Worm (Caenorhabditis elegans) whole organism, L2 larva: ENCODE measurements around the gene dcs-1.

ENCODE experiments used
- C34F6.9 ChIP-seq: fragments of 150-350 bp; optimal IDR thresholded peaks from 2 replicates; lab custom pipeline; 2014; ENCODE audit warnings: missing biosample characterization, missing genetic modification characterization
- F13H6.1 ChIP-seq: sonication (generic microtip); optimal IDR thresholded peaks from 2 replicates; lab custom pipeline; 2016; ENCODE audit warnings: missing genetic modification characterization, missing compliant biosample characterization
- R02D3.7 ChIP-seq: fragments of 150-350 bp; optimal IDR thresholded peaks from 2 replicates; lab custom pipeline; 2014; ENCODE audit warnings: missing biosample characterization, missing genetic modification characterization
- Y55F3AM.14 ChIP-seq: fragments of 200-800 bp; sonication (Bioruptor generic); optimal IDR thresholded peaks from 2 replicates; lab custom pipeline; 2018; ENCODE audit warnings: mild to moderate bottlenecking, missing genetic modification characterization, missing compliant biosample characterization
- alr-1 ChIP-seq: fragments of 150-350 bp; optimal IDR thresholded peaks from 2 replicates; lab custom pipeline; 2014; ENCODE audit warnings: missing biosample characterization, missing genetic modification characterization
- aly-2 ChIP-seq: fragments of 150-350 bp; optimal IDR thresholded peaks from 2 replicates; lab custom pipeline; 2014; ENCODE audit warnings: missing biosample characterization, missing genetic modification characterization
- blmp-1 ChIP-seq: sonication (generic microtip); optimal IDR thresholded peaks from 2 replicates; lab custom pipeline; 2017; ENCODE audit warnings: missing genetic modification characterization, mild to moderate bottlenecking, missing compliant biosample characterization, antibody characterized with exemption, moderate library complexity; ENCODE audit not compliant: insufficient read depth
- ceh-16 ChIP-seq: fragments of 150-350 bp; optimal IDR thresholded peaks from 2 replicates; lab custom pipeline; 2014; ENCODE audit warnings: missing biosample characterization, missing genetic modification characterization
- egl-27 ChIP-seq: sonication (generic microtip); optimal IDR thresholded peaks from 3 replicates; lab custom pipeline; 2017; ENCODE audit warnings: missing biosample characterization, missing genetic modification reagents, missing genetic modification characterization
- elt-3 ChIP-seq: sonication (generic microtip); optimal IDR thresholded peaks from 2 replicates; lab custom pipeline; 2017; ENCODE audit warnings: missing biosample characterization, missing genetic modification characterization
- gmeb-1 ChIP-seq: fragments of 150-350 bp; optimal IDR thresholded peaks from 2 replicates; lab custom pipeline; 2014; ENCODE audit warnings: missing biosample characterization, missing genetic modification characterization
- lin-11 ChIP-seq: fragments of 150-350 bp; sonication (generic microtip); optimal IDR thresholded peaks from 2 replicates; lab custom pipeline; 2014; ENCODE audit warnings: missing biosample characterization, missing genetic modification characterization, inconsistent platforms, mixed read lengths
- lin-13 ChIP-seq: fragments of 150-350 bp; optimal IDR thresholded peaks from 2 replicates; lab custom pipeline; 2014; ENCODE audit warnings: missing biosample characterization, missing genetic modification reagents, missing genetic modification characterization
- lsy-2 ChIP-seq, 2 experiments: fragments of 150-350 bp in 1 of 2; sonication (generic microtip) in 1 of 2; optimal IDR thresholded peaks; 2 replicates each; lab custom pipeline; 2014 to 2017; ENCODE audit warnings: missing biosample characterization in 2 of 2, missing genetic modification characterization in 2 of 2
- mab-5 ChIP-seq: fragments of 150-350 bp; optimal IDR thresholded peaks from 2 replicates; lab custom pipeline; 2014; ENCODE audit warnings: missing biosample characterization, missing genetic modification characterization
- mbf-1 ChIP-seq: sonication (generic microtip); optimal IDR thresholded peaks from 2 replicates; lab custom pipeline; 2017; ENCODE audit warnings: missing biosample characterization, missing genetic modification characterization
- mdl-1 ChIP-seq, 2 experiments: fragments of 150-350 bp in 1 of 2; sonication (generic microtip) in 1 of 2; optimal IDR thresholded peaks; 2 replicates each; lab custom pipeline; 2017; ENCODE audit warnings: missing biosample characterization in 2 of 2, missing genetic modification characterization in 2 of 2
- nhr-10 ChIP-seq: sonication (generic microtip); optimal IDR thresholded peaks from 2 replicates; lab custom pipeline; 2017; ENCODE audit warnings: missing biosample characterization, missing genetic modification characterization
- nhr-11 ChIP-seq: fragments of 150-350 bp; optimal IDR thresholded peaks from 2 replicates; lab custom pipeline; 2014; ENCODE audit warnings: missing biosample characterization, missing genetic modification characterization
- nhr-12 ChIP-seq: fragments of 150-350 bp; optimal IDR thresholded peaks from 2 replicates; lab custom pipeline; 2014; ENCODE audit warnings: missing biosample characterization, missing genetic modification characterization
- nhr-21 ChIP-seq: fragments of 150-350 bp; optimal IDR thresholded peaks from 2 replicates; lab custom pipeline; 2014; ENCODE audit warnings: missing biosample characterization, missing genetic modification characterization
- nhr-23 ChIP-seq: fragments of 150-350 bp; optimal IDR thresholded peaks from 2 replicates; lab custom pipeline; 2014; ENCODE audit warnings: missing biosample characterization, missing genetic modification reagents, missing genetic modification characterization
- nhr-237 ChIP-seq: fragments of 150-350 bp; optimal IDR thresholded peaks from 2 replicates; lab custom pipeline; 2014; ENCODE audit warnings: missing biosample characterization, missing genetic modification characterization
- nhr-25 ChIP-seq: fragments of 150-350 bp; sonication (generic microtip); optimal IDR thresholded peaks from 3 replicates; lab custom pipeline; 2014; ENCODE audit warnings: missing biosample characterization, missing genetic modification characterization
- nhr-6 ChIP-seq: fragments of 150-350 bp; optimal IDR thresholded peaks from 2 replicates; lab custom pipeline; 2014; ENCODE audit warnings: missing biosample characterization, missing genetic modification characterization
- peb-1 ChIP-seq: fragments of 150-350 bp; optimal IDR thresholded peaks from 2 replicates; lab custom pipeline; 2014; ENCODE audit warnings: missing biosample characterization, missing genetic modification characterization
- sem-4 ChIP-seq: fragments of 150-350 bp; optimal IDR thresholded peaks from 2 replicates; lab custom pipeline; 2014; ENCODE audit warnings: missing biosample characterization, missing genetic modification reagents, missing genetic modification characterization
- skn-1 ChIP-seq: sonication (generic microtip); optimal IDR thresholded peaks from 2 replicates; lab custom pipeline; 2017; ENCODE audit warnings: missing biosample characterization, missing genetic modification characterization
- sma-3 ChIP-seq: sonication (generic microtip); optimal IDR thresholded peaks from 2 replicates; lab custom pipeline; 2016; ENCODE audit warnings: missing genetic modification reagents, missing genetic modification characterization, missing compliant biosample characterization
- sma-9 ChIP-seq, 2 experiments: fragments of 150-350 bp in 1 of 2; sonication (generic microtip) in 1 of 2; optimal IDR thresholded peaks; 2 replicates each; lab custom pipeline; 2014 to 2016; ENCODE audit warnings: missing genetic modification characterization in 2 of 2, mild to moderate bottlenecking in 1 of 2, missing biosample characterization in 1 of 2, missing compliant biosample characterization in 1 of 2, missing genetic modification reagents in 1 of 2, moderate library complexity in 1 of 2
- snpc-4 ChIP-seq: fragments of 150-350 bp; optimal IDR thresholded peaks from 2 replicates; lab custom pipeline; 2014; ENCODE audit warnings: missing biosample characterization, missing genetic modification characterization
- unc-39 ChIP-seq: fragments of 150-350 bp; optimal IDR thresholded peaks from 2 replicates; lab custom pipeline; 2014; ENCODE audit warnings: missing biosample characterization, missing genetic modification characterization
- unc-62 ChIP-seq: fragments of 150-350 bp; optimal IDR thresholded peaks from 2 replicates; lab custom pipeline; 2014; ENCODE audit warnings: missing biosample characterization, missing genetic modification reagents, missing genetic modification characterization
- zag-1 ChIP-seq: fragments of 150-350 bp; optimal IDR thresholded peaks from 2 replicates; lab custom pipeline; 2014; ENCODE audit warnings: missing biosample characterization, missing genetic modification characterization
- ztf-1 ChIP-seq: fragments of 200-800 bp; sonication (Bioruptor generic); conservative IDR thresholded peaks from 2 replicates; pipeline ENCODE4 v1.3.6; 2022; ENCODE audit warnings: missing genetic modification characterization, missing compliant biosample characterization
- ztf-11 ChIP-seq: sonication (generic microtip); optimal IDR thresholded peaks from 2 replicates; lab custom pipeline; 2017; ENCODE audit warnings: missing biosample characterization, missing genetic modification characterization
- ztf-4 ChIP-seq: fragments of 150-350 bp; optimal IDR thresholded peaks from 2 replicates; lab custom pipeline; 2014; ENCODE audit warnings: missing biosample characterization, missing genetic modification characterization

dcs-1 gene

DNA sequence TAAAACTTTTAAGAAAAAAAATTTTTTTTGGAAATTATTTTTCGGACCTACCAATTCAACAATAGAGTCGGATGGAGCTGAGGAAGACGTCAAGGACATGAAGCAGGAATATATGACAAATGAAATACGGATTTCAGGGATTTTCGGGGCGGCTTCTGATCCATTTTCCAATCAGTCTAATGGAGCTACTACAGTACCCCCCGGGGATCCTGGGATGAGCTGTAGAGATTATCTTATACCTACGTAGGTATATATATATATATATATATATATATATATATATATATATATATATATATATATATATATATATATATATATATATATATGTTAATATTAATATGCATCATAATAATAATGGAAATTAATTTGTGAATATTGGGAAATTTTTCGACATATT lies 26.5 kb downstream of the dcs-1 start, which contains the start of gene ttx-1:
Gene ttx-1, minus strand, starts transcription at position 101 of the 400 bp plus-strand sequence.
- TF ChIP-seq nhr-23 (tag; lab: Kevin White, UChicago) (no peak), sem-4 (tag; lab: Kevin White, UChicago) (no peak), Y55F3AM.14 (GFP tag; lab: Kevin White, UChicago) (no peak), elt-3 (tag; lab: Kevin White, UChicago) (no peak), F13H6.1 (tag; lab: Kevin White, UChicago) (no peak)

DNA sequence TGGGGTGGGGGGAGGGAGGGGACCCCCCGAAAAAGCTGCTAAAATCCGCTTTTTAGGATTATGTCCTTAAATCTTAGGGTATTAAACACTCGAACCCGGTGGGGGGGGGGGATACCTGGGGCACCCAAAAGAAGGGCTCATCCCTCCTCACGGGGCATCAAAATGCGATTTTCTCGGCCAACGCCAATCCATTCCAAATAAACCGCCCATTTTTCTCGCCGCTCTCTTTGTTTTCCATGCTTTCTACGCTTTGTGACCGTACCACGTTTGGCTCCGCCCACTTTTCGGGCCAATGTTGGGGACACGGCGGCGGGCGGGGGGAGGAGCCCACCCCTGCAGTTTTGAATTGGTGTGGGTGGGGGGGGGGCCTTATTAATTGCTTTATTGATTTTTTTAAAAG lies 29.0 kb downstream of the dcs-1 start:
- no peak for TF ChIP-seq nhr-11 (tag; lab: Kevin White, UChicago)
- TF ChIP-seq ztf-1 (GFP tag; lab: Robert Waterston, UW) = 0 out of 2 replicates have a peak, but pooled peaks have one; percentile 22

DNA sequence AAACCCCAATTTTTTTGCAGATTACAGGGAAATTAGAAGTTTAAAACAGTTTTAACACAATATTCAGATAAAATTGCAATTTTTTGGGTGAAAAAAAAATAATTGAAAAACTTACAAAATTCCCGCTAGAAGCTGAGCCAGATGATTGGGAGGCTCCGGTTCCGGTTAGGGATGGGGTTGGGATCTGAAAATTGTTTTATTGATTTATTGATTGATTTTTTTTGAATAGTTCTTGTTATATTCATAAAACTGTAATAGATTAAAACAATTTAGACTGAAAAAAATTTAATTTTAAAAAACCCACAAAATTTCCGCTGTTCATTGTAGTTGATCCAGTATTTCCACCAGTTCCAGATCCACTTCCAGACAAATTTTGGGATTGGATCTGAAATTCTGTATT lies 31.2 kb downstream of the dcs-1 start:
- TF ChIP-seq elt-3 (tag; lab: Kevin White, UChicago) (no peak), snpc-4 (tag; lab: Kevin White, UChicago) (no peak), mdl-1 (tag; optimal IDR thresholded peaks at IDR 0.05; lab: Kevin White, UChicago) (no peak), lsy-2 (tag; optimal IDR thresholded peaks at IDR 0.05; lab: Kevin White, UChicago) (no peak), ztf-11 (tag; lab: Kevin White, UChicago) (no peak), mab-5 (no peak), nhr-10 (tag; lab: Kevin White, UChicago) (no peak), ztf-1 (GFP tag; lab: Robert Waterston, UW) (no peak), nhr-23 (tag; lab: Kevin White, UChicago) (no peak), peb-1 (tag; lab: Kevin White, UChicago) (no peak), gmeb-1 (no peak), ceh-16 (tag; lab: Kevin White, UChicago) (no peak), sem-4 (tag; lab: Kevin White, UChicago) (no peak), lin-13 (GFP tag; lab: Kevin White, UChicago) (no peak), sma-9 (GFP tag; optimal IDR thresholded peaks at IDR 0.05; lab: Kevin White, UChicago) (no peak), sma-9 (tag; optimal IDR thresholded peaks at IDR 0.05; lab: Kevin White, UChicago) (no peak), nhr-21 (tag; lab: Kevin White, UChicago) (no peak), nhr-12 (tag; lab: Kevin White, UChicago) (no peak), nhr-11 (tag; lab: Kevin White, UChicago) (no peak), Y55F3AM.14 (GFP tag; lab: Kevin White, UChicago) (no peak)

DNA sequence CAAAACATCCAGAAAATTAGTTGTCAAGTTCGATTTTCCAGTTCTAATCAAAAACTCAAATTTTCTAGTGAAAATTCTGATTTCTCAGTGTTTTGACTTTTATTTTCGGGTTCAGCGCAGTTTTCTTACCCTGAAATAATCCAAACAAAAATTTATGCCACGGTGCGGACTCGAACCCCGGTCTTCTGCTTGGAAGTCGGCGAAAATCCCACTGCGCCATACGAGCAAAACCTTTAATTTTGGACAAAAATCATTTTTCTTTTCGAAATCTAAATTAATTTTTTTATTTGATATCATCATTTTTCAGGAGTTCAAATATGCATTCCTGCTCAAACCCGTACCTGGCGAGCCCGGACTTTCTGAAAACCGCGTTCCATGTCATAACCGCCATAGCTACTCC lies 41.5 kb downstream of the dcs-1 start, which contains the start of gene srh-233:
Gene srh-233, plus strand, starts transcription at position 301 of the 400 bp plus-strand sequence.
- TF ChIP-seq nhr-6 (no peak), gmeb-1 (no peak), ztf-1 (GFP tag; lab: Robert Waterston, UW) (no peak), sma-3 (GFP tag; lab: Kevin White, UChicago) (no peak), blmp-1 (tag; lab: Kevin White, UChicago) (no peak), nhr-237 (tag; lab: Kevin White, UChicago) (no peak), F13H6.1 (tag; lab: Kevin White, UChicago) (no peak), nhr-12 (tag; lab: Kevin White, UChicago) (no peak), R02D3.7 (tag; lab: Kevin White, UChicago) (no peak), C34F6.9 (no peak), lin-13 (GFP tag; lab: Kevin White, UChicago) (no peak), zag-1 (tag; lab: Kevin White, UChicago) (no peak), ztf-4 (no peak), skn-1 (tag; lab: Kevin White, UChicago) (no peak), nhr-21 (tag; lab: Kevin White, UChicago) (no peak), peb-1 (tag; lab: Kevin White, UChicago) (no peak), Y55F3AM.14 (GFP tag; lab: Kevin White, UChicago) (no peak), egl-27 (tag; lab: Kevin White, UChicago) (no peak)

DNA sequence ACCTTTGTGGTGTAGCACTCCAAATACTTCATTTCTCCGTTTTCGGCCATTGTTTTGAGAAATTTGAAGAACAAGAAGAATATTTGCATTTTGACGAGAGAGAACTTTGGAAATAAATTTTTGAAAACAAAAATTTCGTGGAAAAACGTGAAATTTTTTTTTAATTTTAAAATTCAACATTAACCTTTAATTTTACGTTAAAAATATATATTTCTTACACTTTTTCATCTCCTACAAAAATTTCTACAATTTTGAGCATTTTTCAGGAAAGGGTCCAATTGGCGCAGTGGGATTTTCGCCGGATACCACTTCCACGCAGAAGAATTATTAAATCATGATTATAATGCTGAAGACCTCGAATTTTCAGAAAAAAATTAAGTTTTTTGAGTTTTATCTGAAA lies 43.2 kb downstream of the dcs-1 start, which contains the start of gene spe-19:
Gene spe-19, minus strand, starts transcription at position 101 of the 400 bp plus-strand sequence.
- no peak for TF ChIP-seq ztf-11 (tag; lab: Kevin White, UChicago)
- no peak for TF ChIP-seq C34F6.9
- TF ChIP-seq mbf-1 (tag; lab: Kevin White, UChicago) = no peak
- no peak for TF ChIP-seq aly-2 (tag; lab: Kevin White, UChicago)
- TF ChIP-seq Y55F3AM.14 (GFP tag; lab: Kevin White, UChicago) = no peak
- TF ChIP-seq unc-39 = no peak
- no peak for TF ChIP-seq nhr-237 (tag; lab: Kevin White, UChicago)
- no peak for TF ChIP-seq nhr-11 (tag; lab: Kevin White, UChicago)
- no peak for TF ChIP-seq alr-1 (tag; lab: Kevin White, UChicago)
- TF ChIP-seq sem-4 (tag; lab: Kevin White, UChicago) = no peak
- no peak for TF ChIP-seq nhr-25 (tag; lab: Kevin White, UChicago)
- no peak for TF ChIP-seq unc-62 (GFP tag; lab: Kevin White, UChicago)
- TF ChIP-seq lin-11 (tag; lab: Kevin White, UChicago) = no peak
